Fruit fly (Drosophila melanogaster) whole organism, wandering third instar larva: Measurements from ENCODE around the gene firl.

Experiments used
- Abd-B ChIP-seq: fragments of >200 bp; optimal IDR thresholded peaks from 2 replicates; lab custom pipeline; 2017; ENCODE audit warnings: missing biosample characterization, missing genetic modification characterization
- CG32264 ChIP-seq: fragments of 200-800 bp; sonication (Bioruptor generic); optimal IDR thresholded peaks from 2 replicates; lab custom pipeline; 2016; ENCODE audit warnings: missing biosample characterization, missing genetic modification characterization
- CG9705 ChIP-seq: fragments of 200-800 bp; sonication (Bioruptor generic); optimal IDR thresholded peaks from 2 replicates; lab custom pipeline; 2018; ENCODE audit warnings: missing biosample characterization, mild to moderate bottlenecking, missing genetic modification characterization
- Dfd ChIP-seq: fragments of >200 bp; optimal IDR thresholded peaks from 2 replicates; lab custom pipeline; 2017; ENCODE audit warnings: missing biosample characterization, missing genetic modification characterization
- Dif ChIP-seq: fragments of 200-275, 200-300 bp; sonication (Bioruptor generic); optimal IDR thresholded peaks from 2 replicates; lab custom pipeline; 2018; ENCODE audit warnings: missing biosample characterization, missing genetic modification characterization; ENCODE audit not compliant: partially characterized antibody
- GATAd ChIP-seq: sonication (Bioruptor generic); optimal IDR thresholded peaks from 2 replicates; lab custom pipeline; 2016; ENCODE audit warnings: missing biosample characterization, missing genetic modification characterization
- Hnf4 ChIP-seq: fragments of 200-800 bp; sonication (Bioruptor generic); optimal IDR thresholded peaks from 2 replicates; lab custom pipeline; 2016; ENCODE audit warnings: missing biosample characterization, mild to moderate bottlenecking, missing genetic modification characterization
- Hr78 ChIP-seq: fragments of >200 bp; optimal IDR thresholded peaks from 2 replicates; lab custom pipeline; 2017; ENCODE audit warnings: missing biosample characterization, missing genetic modification characterization
- Hr83 ChIP-seq: fragments of 200-300 bp; sonication (Bioruptor generic); optimal IDR thresholded peaks from 2 replicates; lab custom pipeline; 2016; ENCODE audit warnings: missing biosample characterization, mild to moderate bottlenecking, missing genetic modification characterization, moderate library complexity; ENCODE audit not compliant: poor library complexity, severe bottlenecking
- Myc ChIP-seq: fragments of >200 bp; optimal IDR thresholded peaks from 2 replicates; lab custom pipeline; 2017
- N ChIP-seq: fragments of >200 bp; optimal IDR thresholded peaks from 2 replicates; lab custom pipeline; 2018; ENCODE audit warnings: missing biosample characterization, missing external identifiers, missing genetic modification characterization
- Sp1 ChIP-seq: fragments of 200-800 bp; sonication (Bioruptor generic); optimal IDR thresholded peaks from 3 replicates; lab custom pipeline; 2019; ENCODE audit warnings: missing biosample characterization, mild to moderate bottlenecking, missing genetic modification characterization, moderate library complexity
- Vsx2 ChIP-seq: fragments of 200-300, 225-300 bp; sonication (Bioruptor generic); optimal IDR thresholded peaks from 2 replicates; lab custom pipeline; 2018; ENCODE audit warnings: missing biosample characterization, missing genetic modification characterization; ENCODE audit not compliant: partially characterized antibody
- br ChIP-seq: fragments of 200-800 bp; sonication (Bioruptor generic); optimal IDR thresholded peaks from 2 replicates; lab custom pipeline; 2016; ENCODE audit warnings: missing biosample characterization, missing genetic modification characterization
- brk ChIP-seq: fragments of 200-800 bp; sonication (Bioruptor generic); optimal IDR thresholded peaks from 2 replicates; lab custom pipeline; 2016; ENCODE audit warnings: missing biosample characterization, mild to moderate bottlenecking, missing genetic modification characterization
- dl ChIP-seq, 2 experiments: fragments of 175-275, 200-275 bp in 1 of 2; fragments of 200-275 bp in 1 of 2; sonication (Bioruptor generic); optimal IDR thresholded peaks; lab custom pipeline; 2018; ENCODE audit warnings: mild to moderate bottlenecking in 2 of 2, missing biosample characterization in 2 of 2, missing genetic modification characterization in 2 of 2, moderate library complexity in 2 of 2; ENCODE audit not compliant: partially characterized antibody in 2 of 2, insufficient read depth in 1 of 2
- dmrt93B ChIP-seq: fragments of 200-800 bp; sonication (Bioruptor generic); optimal IDR thresholded peaks from 2 replicates; lab custom pipeline; 2018; ENCODE audit warnings: missing biosample characterization, mild to moderate bottlenecking, missing genetic modification characterization
- dsf ChIP-seq: sonication (Bioruptor generic); optimal IDR thresholded peaks from 2 replicates; lab custom pipeline; 2016; ENCODE audit warnings: missing biosample characterization, missing genetic modification characterization, borderline replicate concordance
- ey ChIP-seq: fragments of 200-800 bp; sonication (Bioruptor generic); optimal IDR thresholded peaks from 2 replicates; lab custom pipeline; 2016; ENCODE audit warnings: missing biosample characterization, missing genetic modification characterization
- foxo ChIP-seq, 2 experiments: fragments of 200-800 bp; sonication (Bioruptor generic); optimal IDR thresholded peaks; 2 replicates in 1 of 2; 3 replicates in 1 of 2; lab custom pipeline; 2016 to 2017; ENCODE audit warnings: missing biosample characterization in 2 of 2, missing genetic modification characterization in 2 of 2
- fru ChIP-seq: fragments of 200-800 bp; sonication (Bioruptor generic); optimal IDR thresholded peaks from 3 replicates; lab custom pipeline; 2016; ENCODE audit warnings: missing biosample characterization, mild to moderate bottlenecking, missing genetic modification characterization
- jim ChIP-seq: fragments of 175-275, 200-325 bp; sonication (Bioruptor generic); optimal IDR thresholded peaks from 2 replicates; lab custom pipeline; 2016; ENCODE audit warnings: missing biosample characterization, mild to moderate bottlenecking, missing genetic modification characterization
- psq ChIP-seq: fragments of 200-800 bp; sonication (Bioruptor generic); optimal IDR thresholded peaks from 3 replicates; lab custom pipeline; 2017; ENCODE audit warnings: missing biosample characterization, mild to moderate bottlenecking, missing genetic modification characterization, moderate library complexity
- rgr ChIP-seq: fragments of 200-800 bp; sonication (Bioruptor generic); optimal IDR thresholded peaks from 3 replicates; lab custom pipeline; 2016; ENCODE audit warnings: missing biosample characterization, mild to moderate bottlenecking, missing genetic modification characterization
- sv ChIP-seq: fragments of 200-800 bp; sonication (Bioruptor generic); optimal IDR thresholded peaks from 3 replicates; lab custom pipeline; 2016; ENCODE audit warnings: missing biosample characterization, missing genetic modification characterization
- tai ChIP-seq: sonication (Bioruptor generic); optimal IDR thresholded peaks from 2 replicates; lab custom pipeline; 2016; ENCODE audit warnings: missing biosample characterization, missing genetic modification characterization
- usp ChIP-seq: fragments of >200 bp; optimal IDR thresholded peaks from 2 replicates; lab custom pipeline; 2017; ENCODE audit warnings: missing biosample characterization, missing genetic modification characterization
- woc ChIP-seq: sonication (Bioruptor generic); optimal IDR thresholded peaks from 2 replicates; lab custom pipeline; 2016; ENCODE audit warnings: missing biosample characterization, mild to moderate bottlenecking, missing genetic modification characterization

Gene firl

DNA sequence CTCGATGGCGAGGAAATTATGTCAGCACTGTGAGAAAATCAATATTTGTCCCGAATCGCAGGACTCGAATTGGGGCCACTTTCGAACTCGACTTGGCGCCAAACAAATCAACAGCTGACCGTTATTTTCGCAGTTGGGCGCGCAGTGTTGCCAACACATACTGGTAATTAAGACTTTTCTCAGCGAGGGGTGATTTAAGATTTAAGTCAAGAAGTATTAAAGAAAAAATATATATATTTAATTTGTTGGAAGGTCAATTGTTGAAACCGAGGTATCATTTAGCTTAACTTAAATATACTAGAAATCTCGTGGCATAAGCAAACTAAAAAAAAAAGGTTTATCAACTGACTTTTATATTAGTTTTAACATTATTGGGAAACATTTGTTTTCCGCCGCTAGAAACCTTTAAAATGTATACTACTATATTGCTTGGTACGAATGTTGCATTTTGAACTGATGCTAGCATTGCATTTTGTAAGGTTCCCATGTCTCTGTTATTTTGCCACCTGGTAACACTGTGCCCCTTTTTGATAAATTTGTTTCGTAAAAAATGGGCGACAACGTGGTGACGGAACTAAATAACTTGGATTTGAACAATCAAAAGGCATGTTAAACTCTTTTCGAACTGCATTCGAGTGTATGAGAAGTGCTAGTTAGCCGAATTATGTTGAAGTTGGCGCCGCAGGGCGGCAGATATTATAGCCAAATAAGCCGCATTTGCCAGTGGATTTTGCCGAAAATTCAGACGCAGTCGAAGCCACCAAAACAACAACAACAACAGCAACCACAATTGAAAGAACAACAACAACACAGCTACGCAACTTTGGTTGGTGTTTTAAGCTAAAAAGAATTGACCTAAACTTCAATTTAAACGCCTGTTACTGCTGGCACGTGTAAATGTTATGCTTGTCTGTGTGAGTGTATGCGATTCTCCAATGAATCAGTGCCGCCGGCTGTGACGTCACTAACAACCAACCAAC lies 36.9 kb upstream of the firl start, which contains the start of the genes Patsas and ThrRS (continued):
- TF ChIP-seq usp (GFP tag; lab: Kevin White, UChicago), result no peak

- TF ChIP-seq brk (GFP tag; lab: Kevin White, UChicago), result no peak
These were observed 31.1 kb upstream of the firl start, which contains the start of gene Ced-12 for dm6 chr2L:12097698-12098097. Gene Ced-12 (plus strand): TSS chr2L:12097838.

DNA sequence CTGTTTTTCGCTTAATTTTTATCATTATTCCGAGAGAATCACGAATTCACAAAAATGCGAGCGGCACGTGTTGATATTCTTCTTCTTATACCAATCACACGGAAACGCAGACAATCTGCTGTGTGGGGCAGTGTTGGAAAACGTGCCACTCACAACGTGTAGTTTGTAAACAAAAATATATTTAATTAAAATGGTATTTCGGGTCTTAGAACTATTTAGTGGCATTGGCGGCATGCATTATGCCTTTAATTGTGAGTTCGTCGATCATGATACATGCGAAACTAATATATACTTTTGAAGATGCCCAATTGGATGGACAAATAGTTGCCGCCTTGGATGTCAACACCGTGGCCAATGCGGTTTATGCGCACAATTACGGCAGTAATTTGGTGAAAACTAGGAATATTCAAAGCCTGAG lies 29.8 kb upstream of the firl start, which contains the start of the genes CG6712 and Mt2:
CG6712 (minus strand) TSS at position 116 of the 418 bp plus-strand sequence.
Mt2 (plus strand) TSS at position 130 of the 418 bp plus-strand sequence.
- no peak for TF ChIP-seq woc (GFP tag; lab: Kevin White, UChicago)
- no peak for TF ChIP-seq N
- peak; percentile 60 for TF ChIP-seq Myc (lab: Kevin White, UChicago)

dm6 chr2L:12093652-12094051 lies 27.1 kb upstream of the firl start:
- TF ChIP-seq fru (GFP tag; lab: Kevin White, UChicago) (no peak), Dif (GFP tag; lab: Kevin White, UChicago) (peak; percentile 25), GATAd (GFP tag; lab: Kevin White, UChicago) (peak; percentile 66)

dm6 chr2L:12092719-12093118 lies 26.1 kb upstream of the firl start:
- no peak for TF ChIP-seq Hnf4 (GFP tag; lab: Kevin White, UChicago)
- TF ChIP-seq brk (GFP tag; lab: Kevin White, UChicago), result no peak
- no peak for TF ChIP-seq fru (GFP tag; lab: Kevin White, UChicago)
- no peak for TF ChIP-seq Dfd (GFP tag; lab: Kevin White, UChicago)
- no peak for TF ChIP-seq br (GFP tag; lab: Kevin White, UChicago)
- TF ChIP-seq Hr78 (GFP tag; lab: Kevin White, UChicago), result no peak
- TF ChIP-seq foxo (GFP tag; optimal IDR thresholded peaks at IDR 0.05; lab: Kevin White, UChicago), result no peak
- TF ChIP-seq usp (GFP tag; lab: Kevin White, UChicago), result no peak
- no peak for TF ChIP-seq ey (GFP tag; lab: Kevin White, UChicago)
- no peak for TF ChIP-seq Dif (GFP tag; lab: Kevin White, UChicago)
- no peak for TF ChIP-seq tai (GFP tag; lab: Kevin White, UChicago)
- TF ChIP-seq woc (GFP tag; lab: Kevin White, UChicago), result no peak
- no peak for TF ChIP-seq psq (GFP tag; lab: Kevin White, UChicago)
- no peak for TF ChIP-seq GATAd (GFP tag; lab: Kevin White, UChicago)
- no peak for TF ChIP-seq Myc (lab: Kevin White, UChicago)
- no peak for TF ChIP-seq sv (GFP tag; lab: Kevin White, UChicago)
- TF ChIP-seq rgr, result no peak
- no peak for TF ChIP-seq CG32264 (GFP tag; lab: Kevin White, UChicago)
- no peak for TF ChIP-seq CG9705

dm6 chr2L:12092041-12092440 lies 25.5 kb upstream of the firl start:
- TF ChIP-seq dmrt93B (GFP tag; lab: Kevin White, UChicago) (no peak), CG32264 (GFP tag; lab: Kevin White, UChicago) (no peak), Hnf4 (GFP tag; lab: Kevin White, UChicago) (no peak), Hr83 (no peak), jim (GFP tag; lab: Kevin White, UChicago) (no peak), Vsx2 (GFP tag; lab: Kevin White, UChicago) (no peak), dl (GFP tag; optimal IDR thresholded peaks at IDR 0.05; lab: Kevin White, UChicago; ENCODE audit: insufficient read depth in 1 of 2, partially characterized antibody in 2 of 2) (no peak), Sp1 (GFP tag; lab: Kevin White, UChicago) (no peak), Abd-B (GFP tag; lab: Kevin White, UChicago) (no peak), GATAd (GFP tag; lab: Kevin White, UChicago) (no peak), tai (GFP tag; lab: Kevin White, UChicago) (no peak), ey (GFP tag; lab: Kevin White, UChicago) (no peak), dsf (GFP tag; lab: Kevin White, UChicago) (no peak)
- TF ChIP-seq, all 38 proteins: peak for 0
